Worm (Caenorhabditis elegans) whole organism, L2 larva: ENCODE measurements around the gene bath-27.

Experiments
- aly-2 ChIP-seq: fragments of 150-350 bp; optimal IDR thresholded peaks from 2 replicates; lab custom pipeline; 2014; ENCODE audit warnings: missing biosample characterization, missing genetic modification characterization
- lsy-2 ChIP-seq, 2 experiments: fragments of 150-350 bp in 1 of 2; sonication (generic microtip) in 1 of 2; optimal IDR thresholded peaks; 2 replicates each; lab custom pipeline; 2014 to 2017; ENCODE audit warnings: missing biosample characterization in 2 of 2, missing genetic modification characterization in 2 of 2
- mab-5 ChIP-seq: fragments of 150-350 bp; optimal IDR thresholded peaks from 2 replicates; lab custom pipeline; 2014; ENCODE audit warnings: missing biosample characterization, missing genetic modification characterization
- nhr-10 ChIP-seq: sonication (generic microtip); optimal IDR thresholded peaks from 2 replicates; lab custom pipeline; 2017; ENCODE audit warnings: missing biosample characterization, missing genetic modification characterization
- nhr-12 ChIP-seq: fragments of 150-350 bp; optimal IDR thresholded peaks from 2 replicates; lab custom pipeline; 2014; ENCODE audit warnings: missing biosample characterization, missing genetic modification characterization
- sma-9 ChIP-seq, 2 experiments: fragments of 150-350 bp in 1 of 2; sonication (generic microtip) in 1 of 2; optimal IDR thresholded peaks; 2 replicates each; lab custom pipeline; 2014 to 2016; ENCODE audit warnings: missing genetic modification characterization in 2 of 2, mild to moderate bottlenecking in 1 of 2, missing biosample characterization in 1 of 2, missing compliant biosample characterization in 1 of 2, missing genetic modification reagents in 1 of 2, moderate library complexity in 1 of 2
- snpc-4 ChIP-seq: fragments of 150-350 bp; optimal IDR thresholded peaks from 2 replicates; lab custom pipeline; 2014; ENCODE audit warnings: missing biosample characterization, missing genetic modification characterization
- unc-62 ChIP-seq: fragments of 150-350 bp; optimal IDR thresholded peaks from 2 replicates; lab custom pipeline; 2014; ENCODE audit warnings: missing biosample characterization, missing genetic modification reagents, missing genetic modification characterization

- no peak for TF ChIP-seq lsy-2 (tag; optimal IDR thresholded peaks at IDR 0.05; lab: Kevin White, UChicago)
- no peak for TF ChIP-seq mab-5 (tag; lab: Kevin White, UChicago)
- no peak for TF ChIP-seq nhr-10 (tag; lab: Kevin White, UChicago)
- no peak for TF ChIP-seq snpc-4 (tag; lab: Kevin White, UChicago)
- TF ChIP-seq sma-9 (GFP tag; optimal IDR thresholded peaks at IDR 0.05; lab: Kevin White, UChicago), result no peak
- TF ChIP-seq sma-9 (tag; optimal IDR thresholded peaks at IDR 0.05; lab: Kevin White, UChicago), result no peak
- no peak for TF ChIP-seq aly-2 (tag; lab: Kevin White, UChicago)
- TF ChIP-seq nhr-12 (tag; lab: Kevin White, UChicago), result no peak
- no peak for TF ChIP-seq unc-62 (GFP tag; lab: Kevin White, UChicago)
Measured at ce11 chrII:3387503-3387902, 28.6 kb downstream of the bath-27 start, which contains the start of gene T06D4.6.
